Worm (Caenorhabditis elegans): ENCODE measurements around the gene K07F5.8.

- TF ChIP-seq unc-62 (GFP tag; optimal IDR thresholded peaks at IDR 0.05 in 1 of 2) (no peak), unc-62 (tag; optimal IDR thresholded peaks at IDR 0.05) (no peak), hlh-30 (tag; optimal IDR thresholded peaks at IDR 0.05; ENCODE audit: insufficient read depth) (no peak), nhr-10 (tag; optimal IDR thresholded peaks at IDR 0.05) (no peak), nhr-77 (tag; optimal IDR thresholded peaks at IDR 0.05) (no peak)
These were observed 34.1 kb downstream of the K07F5.8 start, which contains the start of gene egl-20 for ce11 chrIV:9815432-9815831.
